Worm (Caenorhabditis elegans) whole organism, L2 larva: ENCODE measurements around the gene hrpu-2.

ENCODE experiments used
- F13H6.1 ChIP-seq: sonication (generic microtip); optimal IDR thresholded peaks from 2 replicates; lab custom pipeline; 2016; ENCODE audit warnings: missing genetic modification characterization, missing compliant biosample characterization
- skn-1 ChIP-seq: sonication (generic microtip); optimal IDR thresholded peaks from 2 replicates; lab custom pipeline; 2017; ENCODE audit warnings: missing biosample characterization, missing genetic modification characterization
- unc-39 ChIP-seq: fragments of 150-350 bp; optimal IDR thresholded peaks from 2 replicates; lab custom pipeline; 2014; ENCODE audit warnings: missing biosample characterization, missing genetic modification characterization
- ztf-11 ChIP-seq: sonication (generic microtip); optimal IDR thresholded peaks from 2 replicates; lab custom pipeline; 2017; ENCODE audit warnings: missing biosample characterization, missing genetic modification characterization

ce11 chrIV:2193558-2193957 lies 15.9 kb downstream of the hrpu-2 start:
- TF ChIP-seq F13H6.1 (no peak), unc-39 (tag; lab: Kevin White, UChicago) (no peak), skn-1 (tag; lab: Kevin White, UChicago) (no peak), ztf-11 (tag; lab: Kevin White, UChicago) (no peak)
